Fruit fly (Drosophila melanogaster) whole organism, embryonic: ENCODE results near the gene Sgp.

Experiments
- Atf-2 ChIP-seq: fragments of 200-800 bp; sonication (Bioruptor generic); optimal IDR thresholded peaks from 2 replicates; lab custom pipeline; 2016; ENCODE audit warnings: missing biosample characterization, missing genetic modification characterization
- B-H1 ChIP-seq: fragments of 200-800 bp; sonication (Bioruptor generic); IDR thresholded peaks from 3 replicates; pipeline ENCODE4 v1.3.6; 2022; ENCODE audit warnings: missing biosample characterization, missing genetic modification characterization
- B-H2 ChIP-seq: fragments of 200-800 bp; sonication (Bioruptor generic); optimal IDR thresholded peaks from 2 replicates; lab custom pipeline; 2018; ENCODE audit warnings: missing biosample characterization, mild to moderate bottlenecking, missing genetic modification characterization
- BEAF-32 ChIP-seq: fragments of 200-800 bp; sonication (Bioruptor generic); optimal IDR thresholded peaks from 3 replicates; lab custom pipeline; 2017; ENCODE audit warnings: missing biosample characterization, missing genetic modification characterization, mild to moderate bottlenecking, moderate library complexity, missing genetic modification reagents
- CG10147 ChIP-seq: fragments of 200-800 bp; sonication (Bioruptor generic); optimal IDR thresholded peaks from 2 replicates; lab custom pipeline; 2019; ENCODE audit warnings: missing biosample characterization, mild to moderate bottlenecking, missing genetic modification characterization, moderate library complexity
- CG10274 ChIP-seq: fragments of 200-800 bp; sonication (Bioruptor generic); optimal IDR thresholded peaks from 3 replicates; lab custom pipeline; 2017; ENCODE audit warnings: missing biosample characterization, mild to moderate bottlenecking, missing genetic modification characterization
- CG12104 ChIP-seq: fragments of 200-800 bp; sonication (Bioruptor generic); optimal IDR thresholded peaks from 3 replicates; lab custom pipeline; 2016; ENCODE audit warnings: missing biosample characterization, missing genetic modification characterization
- CG12942 ChIP-seq: fragments of 200-800 bp; sonication (Bioruptor generic); optimal IDR thresholded peaks from 3 replicates; lab custom pipeline; 2016; ENCODE audit warnings: missing biosample characterization, missing genetic modification characterization
- CG13296 ChIP-seq: fragments of 200-800 bp; sonication (Bioruptor generic); optimal IDR thresholded peaks from 3 replicates; lab custom pipeline; 2018; ENCODE audit warnings: missing biosample characterization, mild to moderate bottlenecking, missing genetic modification characterization
- CG14860 ChIP-seq: fragments of 200-800 bp; sonication (Bioruptor generic); IDR thresholded peaks from 3 replicates; pipeline ENCODE4 v1.3.6; 2022; ENCODE audit warnings: missing biosample characterization, missing genetic modification characterization; ENCODE audit not compliant: partially characterized antibody
- CG17829 ChIP-seq: fragments of 200-800 bp; optimal IDR thresholded peaks from 2 replicates; lab custom pipeline; 2019; ENCODE audit warnings: missing biosample characterization, mild to moderate bottlenecking, missing genetic modification characterization, moderate library complexity
- CG3163 ChIP-seq: fragments of 200-800 bp; sonication (Bioruptor generic); optimal IDR thresholded peaks from 3 replicates; lab custom pipeline; 2016; ENCODE audit warnings: missing biosample characterization, missing genetic modification characterization
- CG3407 ChIP-seq: fragments of 200-800 bp; sonication (Bioruptor generic); optimal IDR thresholded peaks from 2 replicates; lab custom pipeline; 2018; ENCODE audit warnings: missing biosample characterization, mild to moderate bottlenecking, missing genetic modification characterization
- CG34376 ChIP-seq: fragments of 200-800 bp; sonication (Bioruptor generic); optimal IDR thresholded peaks from 2 replicates; lab custom pipeline; 2018; ENCODE audit warnings: missing biosample characterization, mild to moderate bottlenecking, missing genetic modification characterization
- CG3726 ChIP-seq: fragments of 200-800 bp; sonication (Bioruptor generic); IDR thresholded peaks from 3 replicates; pipeline ENCODE4, ENCODE4 v1.3.6; 2022; ENCODE audit warnings: missing biosample characterization, missing genetic modification characterization
- CG3847 ChIP-seq: fragments of 200-800 bp; sonication (Bioruptor generic); IDR thresholded peaks from 2 replicates; pipeline ENCODE4 v1.3.6; 2022; ENCODE audit warnings: missing biosample characterization, missing genetic modification characterization
- CG4707 ChIP-seq: fragments of 200-800 bp; sonication (Bioruptor generic); optimal IDR thresholded peaks from 2 replicates; lab custom pipeline; 2018; ENCODE audit warnings: missing biosample characterization, mild to moderate bottlenecking, missing genetic modification characterization, moderate library complexity
- CG6175 ChIP-seq: fragments of 200-800 bp; sonication (Bioruptor generic); IDR thresholded peaks from 3 replicates; pipeline ENCODE4 v1.3.6; 2022; ENCODE audit warnings: missing biosample characterization, missing genetic modification characterization
- CG6272 ChIP-seq: fragments of 200-800 bp; sonication (Bioruptor generic); IDR thresholded peaks from 2 replicates; pipeline ENCODE4 v1.3.6; 2022; ENCODE audit warnings: missing biosample characterization, missing genetic modification characterization
- CG7271 ChIP-seq: fragments of 200-800 bp; sonication (Bioruptor generic); optimal IDR thresholded peaks from 2 replicates; lab custom pipeline; 2018; ENCODE audit warnings: missing biosample characterization, mild to moderate bottlenecking, missing genetic modification characterization, moderate library complexity
- CG7745 ChIP-seq: fragments of 200-800 bp; sonication (Bioruptor generic); optimal IDR thresholded peaks from 2 replicates; lab custom pipeline; 2018; ENCODE audit warnings: missing biosample characterization, mild to moderate bottlenecking, missing genetic modification characterization, moderate library complexity
- CG9797 ChIP-seq: fragments of 200-800 bp; sonication (Bioruptor generic); optimal IDR thresholded peaks from 3 replicates; lab custom pipeline; 2018; ENCODE audit warnings: missing biosample characterization, mild to moderate bottlenecking, missing genetic modification characterization
- CG9876 ChIP-seq: fragments of 200-800 bp; sonication (Bioruptor generic); optimal IDR thresholded peaks from 2 replicates; lab custom pipeline; 2016; ENCODE audit warnings: missing biosample characterization, missing genetic modification characterization
- D19B ChIP-seq: fragments of 200-800 bp; sonication (Bioruptor generic); optimal IDR thresholded peaks from 2 replicates; lab custom pipeline; 2017; ENCODE audit warnings: missing biosample characterization, mild to moderate bottlenecking, missing genetic modification characterization
- Fer2 ChIP-seq: fragments of 200-800 bp; sonication (Bioruptor generic); optimal IDR thresholded peaks from 2 replicates; lab custom pipeline; 2018; ENCODE audit warnings: missing biosample characterization, mild to moderate bottlenecking, missing genetic modification characterization, moderate library complexity
- Hey ChIP-seq: fragments of 200-800 bp; sonication (Bioruptor generic); optimal IDR thresholded peaks from 3 replicates; lab custom pipeline; 2018; ENCODE audit warnings: missing biosample characterization, mild to moderate bottlenecking, missing genetic modification characterization
- Hsf ChIP-seq: fragments of 200-800 bp; sonication (Bioruptor generic); optimal IDR thresholded peaks from 3 replicates; lab custom pipeline; 2016; ENCODE audit warnings: missing biosample characterization, missing genetic modification characterization
- MESR4 ChIP-seq: fragments of 200-800 bp; sonication (Bioruptor generic); optimal IDR thresholded peaks from 2 replicates; lab custom pipeline; 2018; ENCODE audit warnings: missing biosample characterization, mild to moderate bottlenecking, missing genetic modification characterization, moderate library complexity
- Ravus ChIP-seq: fragments of 200-800 bp; sonication (Bioruptor generic); IDR thresholded peaks from 2 replicates; pipeline ENCODE4 v1.3.6; 2022; ENCODE audit warnings: missing biosample characterization, missing genetic modification characterization
- Trl ChIP-seq, 3 experiments: fragments of >200 bp in 2 of 3; fragments of 200-800 bp in 1 of 3; sonication (Bioruptor generic) in 1 of 3; optimal IDR thresholded peaks; 2 replicates in 1 of 3; 3 replicates in 2 of 3; lab custom pipeline; 2016 to 2017; ENCODE audit warnings: missing biosample characterization in 1 of 3, missing genetic modification characterization in 1 of 3
- Vsx1 ChIP-seq: fragments of 200-800 bp; sonication (Bioruptor generic); optimal IDR thresholded peaks from 2 replicates; lab custom pipeline; 2017; ENCODE audit warnings: missing biosample characterization, mild to moderate bottlenecking, missing genetic modification characterization, missing genetic modification reagents
- ato ChIP-seq: fragments of 200-800 bp; sonication (Bioruptor generic); IDR thresholded peaks from 2 replicates; pipeline ENCODE4 v1.3.6; 2022; ENCODE audit warnings: missing biosample characterization, missing genetic modification characterization; ENCODE audit not compliant: partially characterized antibody
- corto ChIP-seq: fragments of 200-800 bp; sonication (Bioruptor generic); optimal IDR thresholded peaks from 2 replicates; lab custom pipeline; 2016; ENCODE audit warnings: missing biosample characterization, mild to moderate bottlenecking, missing genetic modification characterization, moderate library complexity
- fd64A ChIP-seq: fragments of 200-800 bp; sonication (Bioruptor generic); optimal IDR thresholded peaks from 3 replicates; lab custom pipeline; 2018; ENCODE audit warnings: missing biosample characterization, mild to moderate bottlenecking, missing genetic modification characterization
- fu2 ChIP-seq: fragments of 200-800 bp; sonication (Bioruptor generic); optimal IDR thresholded peaks from 2 replicates; lab custom pipeline; 2016; ENCODE audit warnings: missing biosample characterization, missing genetic modification characterization
- gce ChIP-seq: fragments of 200-800 bp; sonication (Bioruptor generic); IDR thresholded peaks from 3 replicates; pipeline ENCODE4 v1.3.6; 2022; ENCODE audit warnings: missing biosample characterization, missing genetic modification characterization
- gcm ChIP-seq: fragments of 200-800 bp; sonication (Bioruptor generic); optimal IDR thresholded peaks from 2 replicates; lab custom pipeline; 2019; ENCODE audit warnings: missing biosample characterization, mild to moderate bottlenecking, missing genetic modification characterization, moderate library complexity
- gem ChIP-seq: fragments of 200-800 bp; sonication (Bioruptor generic); optimal IDR thresholded peaks from 2 replicates; lab custom pipeline; 2019; ENCODE audit warnings: missing biosample characterization, mild to moderate bottlenecking, missing genetic modification characterization, moderate library complexity
- grn ChIP-seq: fragments of 200-800 bp; sonication (Bioruptor generic); optimal IDR thresholded peaks from 3 replicates; lab custom pipeline; 2017; ENCODE audit warnings: missing biosample characterization, missing genetic modification characterization
- hb ChIP-seq: fragments of 200-800 bp; sonication (Bioruptor generic); IDR thresholded peaks from 3 replicates; pipeline ENCODE4 v1.3.6; 2022; ENCODE audit warnings: missing biosample characterization, missing genetic modification characterization; ENCODE audit not compliant: partially characterized antibody
- hkb ChIP-seq, 2 experiments: fragments of 200-800 bp in 1 of 2; fragments of >200 bp in 1 of 2; sonication (Bioruptor generic) in 1 of 2; IDR thresholded peaks in 1 of 2; optimal IDR thresholded peaks in 1 of 2; 2 replicates each; pipeline versions ENCODE4 v1.3.6 to Lab custom; 2017 to 2022; ENCODE audit warnings: missing biosample characterization in 1 of 2, missing genetic modification characterization in 1 of 2
- mld ChIP-seq: fragments of 200-800 bp; sonication (Bioruptor generic); IDR thresholded peaks from 3 replicates; pipeline ENCODE4 v1.3.6; 2022; ENCODE audit warnings: missing biosample characterization, missing genetic modification characterization; ENCODE audit not compliant: partially characterized antibody
- rib ChIP-seq: fragments of 200-800 bp; sonication (Bioruptor generic); IDR thresholded peaks from 2 replicates; pipeline ENCODE4 v1.3.6; 2022; ENCODE audit warnings: missing biosample characterization, missing genetic modification characterization
- sens ChIP-seq: fragments of 200-800 bp; sonication (Bioruptor generic); peaks from one replicate; lab custom pipeline; 2016; ENCODE audit warnings: missing biosample characterization, missing genetic modification characterization
- sima ChIP-seq: fragments of 200-800 bp; sonication (Bioruptor generic); optimal IDR thresholded peaks from 2 replicates; lab custom pipeline; 2016; ENCODE audit warnings: missing biosample characterization, missing genetic modification characterization
- slou ChIP-seq: fragments of 200-800 bp; sonication (Bioruptor generic); optimal IDR thresholded peaks from 3 replicates; lab custom pipeline; 2016; ENCODE audit warnings: missing biosample characterization, missing genetic modification characterization
- twi ChIP-seq: fragments of 200-800 bp; optimal IDR thresholded peaks from 2 replicates; lab custom pipeline; 2019; ENCODE audit warnings: missing biosample characterization, mild to moderate bottlenecking, missing genetic modification characterization, moderate library complexity
- tx ChIP-seq: fragments of 200-800 bp; sonication (Bioruptor generic); optimal IDR thresholded peaks from 2 replicates; lab custom pipeline; 2016; ENCODE audit warnings: missing biosample characterization, missing genetic modification characterization
- unc-4 ChIP-seq: fragments of 200-800 bp; sonication (Bioruptor generic); IDR thresholded peaks from 2 replicates; pipeline ENCODE4 v1.3.6; 2022; ENCODE audit warnings: missing biosample characterization, missing genetic modification characterization; ENCODE audit not compliant: partially characterized antibody
- zen ChIP-seq: fragments of 200-800 bp; sonication (Bioruptor generic); optimal IDR thresholded peaks from 3 replicates; lab custom pipeline; 2018; ENCODE audit warnings: missing biosample characterization, mild to moderate bottlenecking, missing genetic modification characterization, moderate library complexity

The Sgp gene

dm6 chr2L:8488735-8489134, 30.8 kb upstream of the Sgp start, which contains the start of gene CG13088 (continued):
- TF ChIP-seq rib = no peak
- no peak for TF ChIP-seq CG10147 (GFP tag; lab: Kevin White, UChicago)
- no peak for TF ChIP-seq Fer2 (tag; lab: Kevin White, UChicago)
- peak; percentile 38 for TF ChIP-seq fu2 (GFP tag; lab: Kevin White, UChicago)
- no peak for TF ChIP-seq CG6175 (GFP tag; lab: Robert Waterston, UW)
- no peak for TF ChIP-seq gcm
- TF ChIP-seq CG10274 (GFP tag; lab: Kevin White, UChicago) = no peak
- no peak for TF ChIP-seq corto (GFP tag; lab: Kevin White, UChicago)
- TF ChIP-seq mld (GFP tag; lab: Robert Waterston, UW) = no peak
- TF ChIP-seq twi = no peak
- peak; percentile 20 for TF ChIP-seq CG12942 (GFP tag; lab: Kevin White, UChicago)
- TF ChIP-seq sens (GFP tag; lab: Kevin White, UChicago) = peak; percentile 78
- TF ChIP-seq CG34376 (GFP tag; lab: Kevin White, UChicago) = no peak
- no peak for TF ChIP-seq CG3726 (GFP tag; lab: Robert Waterston, UW)
- TF ChIP-seq hkb (optimal IDR thresholded peaks at IDR 0.05; lab: Kevin White, UChicago) = no peak
- TF ChIP-seq hkb (GFP tag; IDR thresholded peaks at IDR 0.05; lab: Robert Waterston, UW) = no peak
- no peak for TF ChIP-seq CG7271 (tag; lab: Kevin White, UChicago)
- TF ChIP-seq Vsx1 (GFP tag; lab: Kevin White, UChicago) = no peak
- TF ChIP-seq CG6272 (GFP tag; lab: Robert Waterston, UW) = no peak
- no peak for TF ChIP-seq D19B (GFP tag; lab: Kevin White, UChicago)
- no peak for TF ChIP-seq tx (GFP tag; lab: Kevin White, UChicago)
- TF ChIP-seq gem (tag; lab: Kevin White, UChicago) = no peak
- peak; percentile 12 for TF ChIP-seq CG3407
- TF ChIP-seq zen (tag; lab: Kevin White, UChicago) = peak; percentile 36
- no peak for TF ChIP-seq fd64A
- TF ChIP-seq Hsf (GFP tag; lab: Kevin White, UChicago) = peak; percentile 36
- TF ChIP-seq grn = no peak
- TF ChIP-seq Trl (optimal IDR thresholded peaks at IDR 0.05; lab: Kevin White, UChicago) = no peak
- TF ChIP-seq Trl (GFP tag; optimal IDR thresholded peaks at IDR 0.05; lab: Kevin White, UChicago) = peak; percentile 33
- TF ChIP-seq CG4707 (GFP tag; lab: Kevin White, UChicago) = no peak
- peak; percentile 39 for TF ChIP-seq MESR4 (GFP tag; lab: Kevin White, UChicago)
- no peak for TF ChIP-seq CG7745 (tag; lab: Kevin White, UChicago)
- TF ChIP-seq unc-4 (GFP tag; lab: Robert Waterston, UW) = no peak
- no peak for TF ChIP-seq CG9797 (GFP tag; lab: Kevin White, UChicago)
- TF ChIP-seq B-H1 (GFP tag; lab: Robert Waterston, UW) = no peak
- no peak for TF ChIP-seq CG9876
- peak; percentile 21 for TF ChIP-seq BEAF-32 (GFP tag; lab: Kevin White, UChicago)
- TF ChIP-seq gce = no peak
- peak; percentile 67 for TF ChIP-seq CG3847 (GFP tag; lab: Robert Waterston, UW)
- no peak for TF ChIP-seq Atf-2 (GFP tag; lab: Kevin White, UChicago)
- no peak for TF ChIP-seq sima (GFP tag; lab: Kevin White, UChicago)
- peak; percentile 27 for TF ChIP-seq CG3163
- no peak for TF ChIP-seq CG12104 (GFP tag; lab: Kevin White, UChicago)
- TF ChIP-seq Hey = no peak
- no peak for TF ChIP-seq ato (GFP tag; lab: Robert Waterston, UW)
- TF ChIP-seq CG14860 = no peak
- no peak for TF ChIP-seq Ravus (GFP tag; lab: Robert Waterston, UW)
- TF ChIP-seq hb (GFP tag; lab: Robert Waterston, UW) = no peak
- no peak for TF ChIP-seq CG13296 (GFP tag; lab: Kevin White, UChicago)
- no peak for TF ChIP-seq slou
- TF ChIP-seq B-H2 (GFP tag; lab: Kevin White, UChicago) = peak; percentile 55
- peak; percentile 36 for TF ChIP-seq CG17829 (tag; lab: Kevin White, UChicago)
